Fruit fly (Drosophila melanogaster): ENCODE data around the gene nab.

Gene nab

dm6 chr3L:4135857-4136256 is 24.9 kb downstream of the nab start, which contains the start of gene RfC4 (continued):
- TF ChIP-seq Sry-δ (GFP tag; optimal IDR thresholded peaks at IDR 0.05) (peak; percentile 22), zen2 (GFP tag; IDR thresholded peaks at IDR 0.05; ENCODE audit: partially characterized antibody) (no peak), lov (optimal IDR thresholded peaks at IDR 0.05) (no peak), lov (GFP tag; IDR thresholded peaks at IDR 0.05) (no peak), CG6272 (GFP tag; IDR thresholded peaks at IDR 0.05) (no peak), rib (GFP tag; IDR thresholded peaks at IDR 0.05) (no peak), CG15011 (GFP tag; optimal IDR thresholded peaks at IDR 0.05) (no peak), ash1 (GFP tag; optimal IDR thresholded peaks at IDR 0.05) (no peak), trem (tag; optimal IDR thresholded peaks at IDR 0.05) (peak; percentile 28), exex (tag; optimal IDR thresholded peaks at IDR 0.05) (no peak), lilli (GFP tag; optimal IDR thresholded peaks at IDR 0.05) (no peak), Kr (GFP tag; optimal IDR thresholded peaks at IDR 0.05) (no peak), Taf1 (GFP tag; IDR thresholded peaks at IDR 0.05) (no peak), bowl (GFP tag; IDR thresholded peaks at IDR 0.05) (no peak), CG7963 (GFP tag; IDR thresholded peaks at IDR 0.05; ENCODE audit: partially characterized antibody) (no peak), hth (optimal IDR thresholded peaks at IDR 0.05) (no peak), Ets97D (GFP tag; optimal IDR thresholded peaks at IDR 0.05) (no peak), CG16813 (GFP tag; IDR thresholded peaks at IDR 0.05; ENCODE audit: partially characterized antibody) (peak; percentile 42; the same call in 1 of the 3 replicates), hkb (optimal IDR thresholded peaks at IDR 0.05) (no peak), hkb (GFP tag; IDR thresholded peaks at IDR 0.05) (no peak), Asciz (GFP tag; optimal IDR thresholded peaks at IDR 0.05) (no peak), chinmo (GFP tag; IDR thresholded peaks at IDR 0.05; ENCODE audit: partially characterized antibody) (no peak), lola (GFP tag; optimal IDR thresholded peaks at IDR 0.05) (no peak), oc (tag; optimal IDR thresholded peaks at IDR 0.05) (no peak), CG7839 (tag; optimal IDR thresholded peaks at IDR 0.05) (no peak), CG10147 (GFP tag; optimal IDR thresholded peaks at IDR 0.05) (no peak), so (GFP tag; IDR thresholded peaks at IDR 0.05) (no peak), fd64A (GFP tag; optimal IDR thresholded peaks at IDR 0.05) (no peak), peb (GFP tag; IDR thresholded peaks at IDR 0.05) (no peak), CG14667 (GFP tag; IDR thresholded peaks at IDR 0.05) (no peak), gcm2 (GFP tag; optimal IDR thresholded peaks at IDR 0.05) (no peak), stwl (tag; optimal IDR thresholded peaks at IDR 0.05) (peak; percentile 22), CG5180 (GFP tag; optimal IDR thresholded peaks at IDR 0.05) (no peak), Dfd (GFP tag; optimal IDR thresholded peaks at IDR 0.05) (no peak), MBD-R2 (GFP tag; IDR thresholded peaks at IDR 0.05) (peak; percentile 46; the same call in 1 of the 2 replicates), slou (GFP tag; optimal IDR thresholded peaks at IDR 0.05) (no peak), pnt (GFP tag; optimal IDR thresholded peaks at IDR 0.05) (no peak), Ets65A (GFP tag) (no peak), ase (GFP tag; IDR thresholded peaks at IDR 0.05) (no peak), CG7372 (GFP tag; IDR thresholded peaks at IDR 0.05) (no peak), ftz-f1 (GFP tag; optimal IDR thresholded peaks at IDR 0.05) (no peak), HLH4C (GFP tag; IDR thresholded peaks at IDR 0.05; ENCODE audit: partially characterized antibody) (peak; percentile 41), sens (GFP tag) (no peak), tna (GFP tag; IDR thresholded peaks at IDR 0.05; ENCODE audit: partially characterized antibody) (no peak), CG1603 (tag; optimal IDR thresholded peaks at IDR 0.05) (peak; percentile 32), CG18262 (tag; optimal IDR thresholded peaks at IDR 0.05) (no peak), CG12236 (GFP tag; optimal IDR thresholded peaks at IDR 0.05) (no peak), fd102C (GFP tag; optimal IDR thresholded peaks at IDR 0.05) (no peak), tap (tag; optimal IDR thresholded peaks at IDR 0.05) (no peak), Antp (GFP tag; optimal IDR thresholded peaks at IDR 0.05) (no peak), Trl (optimal IDR thresholded peaks at IDR 0.05) (no peak), Trl (GFP tag; optimal IDR thresholded peaks at IDR 0.05) (no peak), lab (GFP tag; optimal IDR thresholded peaks at IDR 0.05) (no peak)

Data from whole organism, embryonic.